Worm (Caenorhabditis elegans): Measurements from ENCODE around the gene F38C2.7.

- TF ChIP-seq ama-1 (optimal IDR thresholded peaks at IDR 0.05) (no peak), nfya-1 (tag; optimal IDR thresholded peaks at IDR 0.05; ENCODE audit: insufficient read depth) (no peak), egl-27 (tag; optimal IDR thresholded peaks at IDR 0.05) (no peak), ceh-9 (tag; optimal IDR thresholded peaks at IDR 0.05) (no peak)
These were observed 30.1 kb downstream of the F38C2.7 start, which contains the start of gene F38C2.1 for ce11 chrIV:16247131-16247530.
